Worm (Caenorhabditis elegans): ENCODE results near the gene F52F10.2.

F52F10.2 gene

DNA sequence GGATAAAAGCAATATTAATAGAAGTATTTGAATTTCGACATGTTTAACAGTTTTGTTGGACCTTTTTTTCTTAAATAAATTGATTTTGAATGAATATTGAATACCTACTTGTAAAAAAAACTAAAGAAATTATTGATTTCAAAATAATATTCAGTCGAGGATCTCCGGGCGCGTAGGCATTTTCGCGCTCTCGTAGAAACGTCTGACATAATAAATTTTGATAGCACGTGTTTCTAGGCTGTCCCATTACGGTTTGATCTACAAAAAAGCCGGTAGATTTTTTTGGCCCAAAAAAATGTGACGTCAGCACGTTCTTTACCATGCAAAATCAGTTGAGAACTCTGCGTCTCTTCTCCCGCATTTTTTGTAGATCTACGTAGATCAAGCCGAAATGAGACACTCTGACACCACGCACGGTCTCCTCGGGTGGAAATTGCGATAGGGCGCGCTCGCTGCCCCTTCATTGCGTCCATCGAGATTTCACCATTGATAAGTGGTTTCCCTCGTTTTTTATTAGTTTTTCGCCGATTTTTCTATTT is 46.7 kb downstream of the F52F10.2 start:
- TF ChIP-seq ham-2 (GFP tag; optimal IDR thresholded peaks at IDR 0.05) (no peak), lsy-2 (tag; optimal IDR thresholded peaks at IDR 0.05) (no peak), ceh-39 (tag; optimal IDR thresholded peaks at IDR 0.05) (no peak), unc-62 (GFP tag; optimal IDR thresholded peaks at IDR 0.05) (no peak), zip-8 (tag; optimal IDR thresholded peaks at IDR 0.05) (no peak), nhr-2 (tag; optimal IDR thresholded peaks at IDR 0.05) (no peak)

Data from whole organism, mixed stage, embryonic.